Fruit fly (Drosophila melanogaster): ENCODE data around the gene CG13692.

Gene CG13692

dm6 chr2L:440638-441454 is 19.3 kb downstream of the CG13692 start (continued):
- TF ChIP-seq Jarid2 (GFP tag; optimal IDR thresholded peaks at IDR 0.05) (no peak), Nf-YB (GFP tag; optimal IDR thresholded peaks at IDR 0.05) (peak; percentile 57), unpg (GFP tag; optimal IDR thresholded peaks at IDR 0.05) (peak; percentile 55), onecut (GFP tag; IDR thresholded peaks at IDR 0.05) (no peak), nmo (GFP tag; optimal IDR thresholded peaks at IDR 0.05) (peak; percentile 69), CG4820 (GFP tag; optimal IDR thresholded peaks at IDR 0.05) (peak; percentile 1), kni (GFP tag; optimal IDR thresholded peaks at IDR 0.05) (no peak), ara (GFP tag; IDR thresholded peaks at IDR 0.05) (peak; percentile 50; the same call in 1 of the 2 replicates), CG6689 (GFP tag; IDR thresholded peaks at IDR 0.05) (peak; percentile 58), CG8089 (GFP tag; optimal IDR thresholded peaks at IDR 0.05) (no peak), esg (GFP tag; conservative IDR thresholded peaks at IDR 0.05) (peak; percentile 17; the same call in 1 of the 2 replicates), exex (tag; optimal IDR thresholded peaks at IDR 0.05) (no peak), Sox102F (GFP tag; optimal IDR thresholded peaks at IDR 0.05) (peak; percentile 12), Xbp1 (GFP tag; optimal IDR thresholded peaks at IDR 0.05) (peak; percentile 29), pb (GFP tag; optimal IDR thresholded peaks at IDR 0.05) (no peak), jigr1 (GFP tag; IDR thresholded peaks at IDR 0.05) (0 out of 3 replicates have a peak, but pooled peaks have one; percentile 11), CG7839 (tag; optimal IDR thresholded peaks at IDR 0.05) (peak; percentile 52), CG8359 (GFP tag; optimal IDR thresholded peaks at IDR 0.05; ENCODE audit: borderline replicate concordance) (no peak), Ssrp (tag; optimal IDR thresholded peaks at IDR 0.05) (peak; percentile 76), Drgx (GFP tag; IDR thresholded peaks at IDR 0.05) (0 out of 2 replicates have a peak, but pooled peaks have one; percentile 14), CG3407 (GFP tag; optimal IDR thresholded peaks at IDR 0.05) (peak; percentile 23), pho (GFP tag; optimal IDR thresholded peaks at IDR 0.05) (no peak), Gsc (GFP tag; IDR thresholded peaks at IDR 0.05) (no peak), CG18764 (GFP tag; optimal IDR thresholded peaks at IDR 0.05) (no peak), CG13123 (GFP tag; optimal IDR thresholded peaks at IDR 0.05) (no peak), jumu (GFP tag; optimal IDR thresholded peaks at IDR 0.05) (no peak), Adf1 (GFP tag; IDR thresholded peaks at IDR 0.05) (no peak), corto (GFP tag; optimal IDR thresholded peaks at IDR 0.05) (peak; percentile 66), CG11085 (GFP tag; IDR thresholded peaks at IDR 0.05) (no peak), CG2875 (GFP tag; optimal IDR thresholded peaks at IDR 0.05) (peak; percentile 44), sr (GFP tag; IDR thresholded peaks at IDR 0.05) (no peak), CG7786 (GFP tag; optimal IDR thresholded peaks at IDR 0.05) (no peak), CG9727 (GFP tag; optimal IDR thresholded peaks at IDR 0.05) (peak; percentile 85), Aef1 (GFP tag; IDR thresholded peaks at IDR 0.05) (no peak), tio (GFP tag; optimal IDR thresholded peaks at IDR 0.05) (peak; percentile 55), CG31365 (tag; optimal IDR thresholded peaks at IDR 0.05) (no peak), Neu2 (GFP tag; optimal IDR thresholded peaks at IDR 0.05; ENCODE audit: borderline replicate concordance) (no peak), CG3065 (GFP tag; optimal IDR thresholded peaks at IDR 0.05) (no peak), Stat92E (GFP tag; optimal IDR thresholded peaks at IDR 0.05) (peak in 1 of 3 experiments; percentile 17), CG9797 (GFP tag; optimal IDR thresholded peaks at IDR 0.05) (no peak), Asciz (GFP tag; optimal IDR thresholded peaks at IDR 0.05) (no peak), slou (GFP tag; optimal IDR thresholded peaks at IDR 0.05) (no peak), CG12391 (tag; optimal IDR thresholded peaks at IDR 0.05) (peak; percentile 74), CG17829 (tag; optimal IDR thresholded peaks at IDR 0.05) (peak; percentile 84), sim (GFP tag; IDR thresholded peaks at IDR 0.05) (no peak), CG2678 (tag; optimal IDR thresholded peaks at IDR 0.05) (peak; percentile 35), CG17361 (GFP tag; IDR thresholded peaks at IDR 0.05) (peak; percentile 77), Doc2 (GFP tag; IDR thresholded peaks at IDR 0.05) (no peak), gcm (GFP tag; optimal IDR thresholded peaks at IDR 0.05) (peak; percentile 54)

Data from whole organism, embryonic.